Worm (Caenorhabditis elegans): ENCODE measurements around the gene srz-63.

- TF ChIP-seq ekl-4 (GFP tag; IDR thresholded peaks at IDR 0.05): no peak
- no peak for TF ChIP-seq F57C9.4 (tag; optimal IDR thresholded peaks at IDR 0.05)
- TF ChIP-seq aptf-2 (GFP tag; conservative IDR thresholded peaks at IDR 0.05): no peak
- no peak for TF ChIP-seq B0336.3 (GFP tag; IDR thresholded peaks at IDR 0.05)
- TF ChIP-seq F57A8.1 (GFP tag; optimal IDR thresholded peaks at IDR 0.05): no peak
- no peak for TF ChIP-seq B0261.1 (tag; optimal IDR thresholded peaks at IDR 0.05)
- TF ChIP-seq nhr-120 (GFP tag; IDR thresholded peaks at IDR 0.05): no peak
- no peak for TF ChIP-seq F49E8.2 (tag; optimal IDR thresholded peaks at IDR 0.05; ENCODE audit: insufficient read depth)
- TF ChIP-seq cebp-1 (GFP tag; IDR thresholded peaks at IDR 0.05): no peak
- no peak for TF ChIP-seq cebp-1 (tag; optimal IDR thresholded peaks at IDR 0.05)
- TF ChIP-seq bed-1 (GFP tag; IDR thresholded peaks at IDR 0.05): no peak
Observed at ce11 chrII:1297697-1298093, 19.2 kb downstream of the srz-63 start.
